Worm (Caenorhabditis elegans): ENCODE data around the gene ech-4.

- TF ChIP-seq lin-35 (GFP tag; optimal IDR thresholded peaks at IDR 0.05) (peak; percentile 68 to 80), snpc-4 (tag; optimal IDR thresholded peaks at IDR 0.05) (peak; percentile 51), tlp-1 (tag; optimal IDR thresholded peaks at IDR 0.05) (no peak), unc-86 (tag; optimal IDR thresholded peaks at IDR 0.05) (peak; percentile 60), ceh-63 (GFP tag; optimal IDR thresholded peaks at IDR 0.05) (no peak), lir-3 (tag; optimal IDR thresholded peaks at IDR 0.05; ENCODE audit: poor library complexity) (peak; percentile 51), ces-1 (GFP tag; optimal IDR thresholded peaks at IDR 0.05) (no peak), nhr-28 (tag; optimal IDR thresholded peaks at IDR 0.05) (no peak), egl-13 (tag; optimal IDR thresholded peaks at IDR 0.05) (peak; percentile 59), mep-1 (tag; optimal IDR thresholded peaks at IDR 0.05) (peak; percentile 89), pag-3 (tag; optimal IDR thresholded peaks at IDR 0.05; ENCODE audit: borderline replicate concordance, insufficient read depth) (no peak), sox-4 (tag; optimal IDR thresholded peaks at IDR 0.05) (no peak), elt-2 (tag; optimal IDR thresholded peaks at IDR 0.05) (peak; percentile 56)
These were observed 30.3 kb downstream of the ech-4 start for ce11 chrII:10851110-10851509.
